Worm (Caenorhabditis elegans): ENCODE data around the gene ZC21.10.
A peak's percentile ranks its signal among the peaks of the same experiment; 100 is the strongest.

Gene ZC21.10

ce11 chrIII:8529772-8530171, at the start of gene ZC21.10:
TSS of gene ZC21.10 (plus strand) at chrIII:8530072.
- TF ChIP-seq snpc-3.4 (tag; optimal IDR thresholded peaks at IDR 0.05) = no peak
- TF ChIP-seq Y67H2A.10 (GFP tag; conservative IDR thresholded peaks at IDR 0.05) = no peak
- TF ChIP-seq nfyb-1 (GFP tag; IDR thresholded peaks at IDR 0.05) = no peak
- TF ChIP-seq lin-40 (tag; optimal IDR thresholded peaks at IDR 0.05) = no peak
- TF ChIP-seq let-607 (tag; optimal IDR thresholded peaks at IDR 0.05) = no peak
- no peak for TF ChIP-seq nhr-27 (tag; optimal IDR thresholded peaks at IDR 0.05)
- TF ChIP-seq athp-1 (tag; optimal IDR thresholded peaks at IDR 0.05) = no peak
- no peak for TF ChIP-seq rcor-1 (GFP tag; IDR thresholded peaks at IDR 0.05)
- no peak for TF ChIP-seq tlf-1 (GFP tag; optimal IDR thresholded peaks at IDR 0.05)
- TF ChIP-seq ccch-3 (GFP tag; optimal IDR thresholded peaks at IDR 0.05) = no peak
- no peak for TF ChIP-seq snpc-4 (GFP tag; optimal IDR thresholded peaks at IDR 0.05)
- no peak for TF ChIP-seq snpc-4 (tag; optimal IDR thresholded peaks at IDR 0.05)
- TF ChIP-seq nhr-120 (GFP tag; IDR thresholded peaks at IDR 0.05) = no peak
- no peak for TF ChIP-seq attf-6 (GFP tag; IDR thresholded peaks at IDR 0.05)
- no peak for TF ChIP-seq madf-3 (GFP tag; IDR thresholded peaks at IDR 0.05)
- no peak for TF ChIP-seq ceh-91 (GFP tag; IDR thresholded peaks at IDR 0.05)
- TF ChIP-seq ztf-6 (GFP tag; IDR thresholded peaks at IDR 0.05) = no peak
- no peak for TF ChIP-seq D2030.7 (GFP tag; IDR thresholded peaks at IDR 0.05)
- no peak for TF ChIP-seq unc-62 (GFP tag; optimal IDR thresholded peaks at IDR 0.05)
- TF ChIP-seq die-1 (tag; optimal IDR thresholded peaks at IDR 0.05) = no peak

DNA sequence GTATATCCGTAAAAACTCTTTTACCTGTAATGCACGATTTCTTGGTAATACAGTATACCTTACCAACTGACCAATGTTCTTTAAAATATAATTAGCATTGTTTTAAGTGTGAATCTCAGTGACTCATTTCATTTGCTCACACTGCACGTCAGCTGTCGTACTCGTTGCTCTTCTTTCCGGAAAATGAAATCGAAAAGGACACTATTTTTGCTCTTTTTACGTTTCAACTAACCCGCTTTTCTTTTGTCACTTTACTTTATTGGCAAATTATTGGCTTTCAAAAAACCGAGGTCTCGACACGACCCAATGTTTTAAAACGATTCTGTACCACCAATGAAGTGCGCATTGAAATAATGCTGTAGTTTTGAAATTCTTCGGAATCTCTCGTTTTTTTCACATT, 49.5 kb upstream of the ZC21.10 start, which contains the start of gene F42H10.6:
F42H10.6 (minus strand) TSS at position 101 of the 400 bp plus-strand sequence.
- no peak for TF ChIP-seq unc-62 (GFP tag; optimal IDR thresholded peaks at IDR 0.05)
- TF ChIP-seq egrh-3 (GFP tag; IDR thresholded peaks at IDR 0.05) = no peak

- TF ChIP-seq lag-1 (GFP tag; IDR thresholded peaks at IDR 0.05) (no peak), mes-4 (tag; optimal IDR thresholded peaks at IDR 0.05) (no peak), ekl-4 (GFP tag; IDR thresholded peaks at IDR 0.05) (no peak), akir-1 (GFP tag; optimal IDR thresholded peaks at IDR 0.05) (no peak), nhr-179 (tag; optimal IDR thresholded peaks at IDR 0.05) (no peak), tlf-1 (GFP tag; optimal IDR thresholded peaks at IDR 0.05) (no peak), hrde-1 (tag; optimal IDR thresholded peaks at IDR 0.05; ENCODE audit: borderline replicate concordance) (no peak), repo-1 (tag; optimal IDR thresholded peaks at IDR 0.05) (no peak)
Measured at ce11 chrIII:8483853-8484252, 46.0 kb upstream of the ZC21.10 start, which contains the start of gene F42H10.3. TSS of gene F42H10.3 (plus strand) at chrIII:8484153.

ce11 chrIII:8490254-8490653, 39.6 kb upstream of the ZC21.10 start, which contains the start of the genes ess-2 and F42H10.2:
TSS of gene ess-2 (minus strand) at chrIII:8490352.
TSS of gene F42H10.2 (plus strand) at chrIII:8490620.
- TF ChIP-seq cebp-1 (GFP tag; IDR thresholded peaks at IDR 0.05) (peak; percentile 89), cebp-1 (tag; optimal IDR thresholded peaks at IDR 0.05) (peak; percentile 95), B0019.2 (GFP tag; conservative IDR thresholded peaks at IDR 0.05) (no peak), attf-3 (GFP tag; conservative IDR thresholded peaks at IDR 0.05) (peak; percentile 92)

DNA sequence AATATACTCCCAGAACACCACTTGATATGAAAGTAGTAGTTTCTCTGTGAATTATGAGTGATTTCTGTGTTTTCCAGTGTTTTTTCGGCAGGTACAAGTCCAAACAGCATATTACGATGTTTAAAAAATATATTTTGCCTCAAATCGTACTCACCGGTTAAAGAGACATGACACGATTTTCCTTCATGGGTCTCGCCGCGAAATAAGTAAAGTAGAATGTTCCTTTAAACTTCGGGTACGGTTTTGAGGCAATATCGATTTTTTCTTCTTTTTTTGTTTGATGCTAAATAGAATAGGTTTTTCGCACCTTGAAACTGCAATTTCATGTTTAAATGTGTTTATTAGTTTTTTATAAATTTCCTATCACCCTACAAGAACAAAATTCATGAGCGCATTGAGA, 37.9 kb upstream of the ZC21.10 start:
- TF ChIP-seq K12H6.12 (tag; optimal IDR thresholded peaks at IDR 0.05) (no peak), lin-35 (GFP tag; optimal IDR thresholded peaks at IDR 0.05) (no peak), Y53G8AR.9 (GFP tag; conservative IDR thresholded peaks at IDR 0.05) (peak; percentile 54; the same call in 1 of the 2 replicates), madf-6 (GFP tag; IDR thresholded peaks at IDR 0.05) (peak; percentile 83), F33H1.4 (GFP tag; IDR thresholded peaks at IDR 0.05) (peak; percentile 82), snpc-1.3 (tag; optimal IDR thresholded peaks at IDR 0.05; ENCODE audit: insufficient read depth) (no peak), Y53F4B.3 (GFP tag; IDR thresholded peaks at IDR 0.05) (no peak), lsl-1 (GFP tag; optimal IDR thresholded peaks at IDR 0.05) (peak; percentile 87), D2030.7 (GFP tag; IDR thresholded peaks at IDR 0.05) (peak; percentile 47; the same call in 1 of the 2 replicates), ceh-100 (GFP tag; IDR thresholded peaks at IDR 0.05) (no peak), cebp-2 (GFP tag; IDR thresholded peaks at IDR 0.05) (no peak), sea-2 (GFP tag; IDR thresholded peaks at IDR 0.05) (no peak)

Measured in whole organism, young adult.